Fruit fly (Drosophila melanogaster): ENCODE data around the gene Arts.
A peak's percentile ranks its signal among the peaks of the same experiment; 100 is the strongest.

Arts gene

DNA sequence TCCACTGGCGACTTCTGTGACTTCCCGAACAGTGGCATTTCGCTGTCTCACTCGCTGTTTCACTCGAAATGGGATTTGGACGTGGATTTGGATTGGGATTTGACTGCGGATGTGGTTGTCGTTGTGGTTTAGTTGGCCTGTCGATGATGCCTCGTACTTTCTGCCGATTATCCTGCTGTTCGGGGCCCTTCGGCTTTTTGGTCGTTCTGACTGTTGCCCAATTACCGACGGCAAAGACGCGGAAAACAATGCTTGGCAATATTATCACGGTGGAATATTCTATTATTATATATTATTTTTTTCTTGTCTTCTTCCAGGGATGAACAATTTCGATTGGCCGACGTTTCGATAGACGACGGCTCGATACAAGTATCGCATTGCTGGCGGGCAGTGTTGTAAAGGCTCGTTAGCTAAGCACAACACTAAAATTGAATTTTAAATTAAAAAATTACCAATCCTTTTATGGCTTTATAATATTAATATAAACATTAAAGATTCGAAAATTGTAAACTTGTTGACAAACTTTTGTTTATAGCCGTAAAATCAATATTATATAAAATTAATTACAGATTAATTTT is 12.6 kb downstream of the Arts start, which contains the start of gene Mo25 (continued):
- TF ChIP-seq CG8944 (GFP tag; optimal IDR thresholded peaks at IDR 0.05), result no peak
- TF ChIP-seq bsh (GFP tag; optimal IDR thresholded peaks at IDR 0.05), result peak in 1 of 2 experiments; percentile 18
- TF ChIP-seq eve (GFP tag; optimal IDR thresholded peaks at IDR 0.05), result no peak
- no peak for TF ChIP-seq CG33213 (GFP tag; optimal IDR thresholded peaks at IDR 0.05)
- no peak for TF ChIP-seq sc (optimal IDR thresholded peaks at IDR 0.05)
- TF ChIP-seq sc (GFP tag; optimal IDR thresholded peaks at IDR 0.05), result no peak
- no peak for TF ChIP-seq Tbp (GFP tag; optimal IDR thresholded peaks at IDR 0.05)
- no peak for TF ChIP-seq tgo (GFP tag; IDR thresholded peaks at IDR 0.05)
- TF ChIP-seq CG32772 (GFP tag; IDR thresholded peaks at IDR 0.05), result peak; percentile 70
- TF ChIP-seq CG4282 (GFP tag; optimal IDR thresholded peaks at IDR 0.05), result no peak
- no peak for TF ChIP-seq CG8290 (GFP tag; optimal IDR thresholded peaks at IDR 0.05)
- TF ChIP-seq CG8290 (tag; optimal IDR thresholded peaks at IDR 0.05), result no peak
- TF ChIP-seq MTF-1 (GFP tag; optimal IDR thresholded peaks at IDR 0.05; ENCODE audit: borderline replicate concordance), result no peak
- no peak for TF ChIP-seq CG43689 (GFP tag; IDR thresholded peaks at IDR 0.05)
- no peak for TF ChIP-seq usp (GFP tag; optimal IDR thresholded peaks at IDR 0.05)
- peak; percentile 13 for TF ChIP-seq HLH54F (GFP tag; optimal IDR thresholded peaks at IDR 0.05)
- no peak for TF ChIP-seq hth (optimal IDR thresholded peaks at IDR 0.05)
- peak; percentile 79 for TF ChIP-seq BEAF-32 (GFP tag; optimal IDR thresholded peaks at IDR 0.05)
- no peak for TF ChIP-seq NC2β (GFP tag; optimal IDR thresholded peaks at IDR 0.05)
- TF ChIP-seq CG18262 (tag; optimal IDR thresholded peaks at IDR 0.05), result peak; percentile 34
- TF ChIP-seq chinmo (GFP tag; IDR thresholded peaks at IDR 0.05; ENCODE audit: partially characterized antibody), result no peak
- TF ChIP-seq CG34422 (GFP tag; IDR thresholded peaks at IDR 0.05), result no peak
- TF ChIP-seq ase (GFP tag; IDR thresholded peaks at IDR 0.05), result no peak
- TF ChIP-seq CG2202 (tag; optimal IDR thresholded peaks at IDR 0.05), result no peak
- TF ChIP-seq Hmr (GFP tag; optimal IDR thresholded peaks at IDR 0.05), result peak; percentile 52
- peak; percentile 29 for TF ChIP-seq BtbVII (GFP tag; optimal IDR thresholded peaks at IDR 0.05)
- peak; percentile 77 for TF ChIP-seq Rfx (GFP tag; IDR thresholded peaks at IDR 0.05)
- no peak for TF ChIP-seq Mad (GFP tag; optimal IDR thresholded peaks at IDR 0.05)
- no peak for TF ChIP-seq CG12071 (GFP tag; optimal IDR thresholded peaks at IDR 0.05)
- TF ChIP-seq ci (GFP tag; IDR thresholded peaks at IDR 0.05), result peak; percentile 54; the same call in 2 of the 3 replicates
- TF ChIP-seq CG10274 (GFP tag; optimal IDR thresholded peaks at IDR 0.05), result no peak
- TF ChIP-seq CG14050 (GFP tag; IDR thresholded peaks at IDR 0.05), result no peak
- no peak for TF ChIP-seq gro (GFP tag; optimal IDR thresholded peaks at IDR 0.05)
- no peak for TF ChIP-seq danr (GFP tag; IDR thresholded peaks at IDR 0.05)
- TF ChIP-seq D19A (tag; optimal IDR thresholded peaks at IDR 0.05), result peak; percentile 34
- no peak for TF ChIP-seq ewg (GFP tag; optimal IDR thresholded peaks at IDR 0.05)
- TF ChIP-seq B-H2 (GFP tag; optimal IDR thresholded peaks at IDR 0.05), result peak; percentile 78
- peak; percentile 23 for TF ChIP-seq CG9817 (tag; optimal IDR thresholded peaks at IDR 0.05)
- no peak for TF ChIP-seq Sox102F (GFP tag; optimal IDR thresholded peaks at IDR 0.05)
- peak; percentile 60; the same call in 2 of the 3 replicates for TF ChIP-seq vnd (GFP tag; IDR thresholded peaks at IDR 0.05; ENCODE audit: partially characterized antibody)
- no peak for TF ChIP-seq nerfin-2 (GFP tag; IDR thresholded peaks at IDR 0.05; ENCODE audit: partially characterized antibody)
- TF ChIP-seq NC2α (GFP tag; optimal IDR thresholded peaks at IDR 0.05), result no peak
- TF ChIP-seq Atf-2 (GFP tag; optimal IDR thresholded peaks at IDR 0.05), result no peak
- no peak for TF ChIP-seq CG33557 (GFP tag; optimal IDR thresholded peaks at IDR 0.05)
- TF ChIP-seq HmgZ (tag; optimal IDR thresholded peaks at IDR 0.05), result peak; percentile 73
- TF ChIP-seq CG7928 (GFP tag; optimal IDR thresholded peaks at IDR 0.05), result peak; percentile 93
- TF ChIP-seq CG6654 (GFP tag; optimal IDR thresholded peaks at IDR 0.05), result no peak
- no peak for TF ChIP-seq CG7271 (tag; optimal IDR thresholded peaks at IDR 0.05)
- peak; percentile 56 for TF ChIP-seq CG30403 (GFP tag; optimal IDR thresholded peaks at IDR 0.05)
- no peak for TF ChIP-seq CG6689 (GFP tag; IDR thresholded peaks at IDR 0.05)
- peak; percentile 79 for TF ChIP-seq Dll (GFP tag; IDR thresholded peaks at IDR 0.05; ENCODE audit: partially characterized antibody)
- no peak for TF ChIP-seq Hr39 (optimal IDR thresholded peaks at IDR 0.05)

Measured in whole organism, embryonic.